Fruit fly (Drosophila melanogaster) whole organism, prepupa: ENCODE data around the gene Men-b.

Experiments
- CG6854 ChIP-seq: fragments of 200-800 bp; sonication (Bioruptor generic); optimal IDR thresholded peaks from 2 replicates; lab custom pipeline; 2017; ENCODE audit warnings: missing biosample characterization, mild to moderate bottlenecking, missing genetic modification characterization
- Eip93F ChIP-seq: fragments of 200-800 bp; sonication (Bioruptor generic); optimal IDR thresholded peaks from 2 replicates; lab custom pipeline; 2016; ENCODE audit warnings: missing biosample characterization, mild to moderate bottlenecking, missing genetic modification characterization

DNA sequence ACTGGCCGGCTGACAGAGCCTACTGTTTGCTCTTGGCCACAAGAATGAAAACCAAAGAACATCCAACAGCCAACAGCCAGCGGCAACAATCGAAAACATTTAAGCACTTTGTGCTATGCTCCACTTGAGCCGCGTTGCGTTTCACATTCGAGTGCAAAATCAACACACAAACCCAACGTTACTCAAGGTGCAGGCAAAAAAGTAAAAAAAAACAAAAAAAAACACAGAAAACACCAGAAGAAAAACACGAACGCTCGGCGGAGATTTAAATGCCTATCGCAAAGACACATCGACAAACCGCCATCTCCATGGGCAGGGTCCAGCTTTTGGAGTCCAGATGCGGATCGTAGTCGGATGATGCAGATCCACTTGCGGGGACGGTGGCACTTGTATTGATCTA lies 52.4 kb downstream of the Men-b start:
- no peak for TF ChIP-seq Eip93F (GFP tag; lab: Kevin White, UChicago)
- TF ChIP-seq CG6854: no peak
